1 fruit fly cellular context compared by ENCODE assay signal in the genomic region with DNA sequence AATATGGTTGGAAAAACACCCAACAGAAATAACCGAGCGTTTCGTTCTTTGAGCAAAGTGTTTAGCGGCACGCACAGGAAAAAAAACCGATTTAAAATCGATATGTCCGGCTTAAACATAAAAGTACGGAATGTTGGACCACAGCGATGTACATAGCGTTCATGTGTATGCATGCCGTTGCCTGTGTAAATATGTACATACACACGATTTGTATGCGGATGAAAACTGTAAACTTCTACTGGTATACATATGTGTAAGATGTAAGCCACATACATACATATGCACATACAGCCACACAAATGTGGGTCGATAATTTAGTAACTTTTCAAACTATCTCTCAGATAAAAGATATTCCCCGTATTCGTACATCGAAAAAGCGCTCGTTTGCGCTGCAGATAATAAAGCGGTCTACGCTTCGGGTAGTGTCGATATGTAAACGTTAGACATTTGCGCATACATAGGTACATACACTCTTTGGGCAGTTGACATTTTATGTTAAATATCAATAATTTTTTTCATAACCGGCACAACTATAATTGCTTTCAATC.
TF ChIP-seq lines count a peak whose summit lies in the region.

No protein-coding gene starts in this region.

TF ChIP-seq in whole organism, embryonic, 481 proteins besides CTCF, POLR2A, EP300 and RAD21 (continued from another document):
- no peak for TF ChIP-seq CG4730 (GFP tag; IDR thresholded peaks at IDR 0.05; lab: Robert Waterston, UW)
- TF ChIP-seq CG30020 (tag; optimal IDR thresholded peaks at IDR 0.05; lab: Kevin White, UChicago), result peak; percentile 74
- peak; percentile 20 for TF ChIP-seq trh (GFP tag; optimal IDR thresholded peaks at IDR 0.05; lab: Kevin White, UChicago)
- TF ChIP-seq CG34422 (GFP tag; IDR thresholded peaks at IDR 0.05; lab: Robert Waterston, UW), result 0 out of 3 replicates have a peak, but pooled peaks have one; percentile 39
- TF ChIP-seq CG4328 (GFP tag; optimal IDR thresholded peaks at IDR 0.05; lab: Kevin White, UChicago), result peak; percentile 68
- no peak for TF ChIP-seq NFAT (GFP tag; IDR thresholded peaks at IDR 0.05; lab: Robert Waterston, UW)
- no peak for TF ChIP-seq CG4424 (GFP tag; optimal IDR thresholded peaks at IDR 0.05; lab: Kevin White, UChicago)
- TF ChIP-seq CG16815 (GFP tag; optimal IDR thresholded peaks at IDR 0.05; lab: Kevin White, UChicago), result no peak
- TF ChIP-seq gsb (GFP tag; IDR thresholded peaks at IDR 0.05; lab: Robert Waterston, UW), result no peak
- no peak for TF ChIP-seq Ravus (GFP tag; IDR thresholded peaks at IDR 0.05; lab: Robert Waterston, UW)
- no peak for TF ChIP-seq btn (GFP tag; optimal IDR thresholded peaks at IDR 0.05; lab: Kevin White, UChicago)
- no peak for TF ChIP-seq CG5180 (GFP tag; optimal IDR thresholded peaks at IDR 0.05; lab: Kevin White, UChicago)
- TF ChIP-seq E2f2 (GFP tag; IDR thresholded peaks at IDR 0.05; lab: Robert Waterston, UW), result no peak
- TF ChIP-seq CG12659 (GFP tag; optimal IDR thresholded peaks at IDR 0.05; lab: Kevin White, UChicago), result peak; percentile 1
- no peak for TF ChIP-seq CG9932 (GFP tag; IDR thresholded peaks at IDR 0.05; lab: Robert Waterston, UW)
- TF ChIP-seq BtbVII (GFP tag; optimal IDR thresholded peaks at IDR 0.05; lab: Kevin White, UChicago), result peak; percentile 60
- TF ChIP-seq wek (GFP tag; optimal IDR thresholded peaks at IDR 0.05; lab: Kevin White, UChicago), result peak; percentile 70
- TF ChIP-seq Hey (tag; optimal IDR thresholded peaks at IDR 0.05; lab: Kevin White, UChicago), result no peak
- no peak for TF ChIP-seq CG7963 (GFP tag; IDR thresholded peaks at IDR 0.05; lab: Robert Waterston, UW; ENCODE audit: partially characterized antibody)
- TF ChIP-seq CG3163 (GFP tag; optimal IDR thresholded peaks at IDR 0.05; lab: Kevin White, UChicago), result peak; percentile 11
- TF ChIP-seq CG32772 (GFP tag; IDR thresholded peaks at IDR 0.05; lab: Robert Waterston, UW), result no peak
- no peak for TF ChIP-seq lilli (GFP tag; optimal IDR thresholded peaks at IDR 0.05; lab: Kevin White, UChicago)
- no peak for TF ChIP-seq oc (tag; optimal IDR thresholded peaks at IDR 0.05; lab: Kevin White, UChicago)
- TF ChIP-seq CG6689 (GFP tag; IDR thresholded peaks at IDR 0.05; lab: Robert Waterston, UW), result no peak
- no peak for TF ChIP-seq CG3838 (GFP tag; optimal IDR thresholded peaks at IDR 0.05; lab: Kevin White, UChicago)
- no peak for TF ChIP-seq CG5953 (GFP tag; IDR thresholded peaks at IDR 0.05; lab: Robert Waterston, UW)
- TF ChIP-seq CG18262 (tag; optimal IDR thresholded peaks at IDR 0.05; lab: Kevin White, UChicago), result peak; percentile 23
- TF ChIP-seq CG8290 (GFP tag; optimal IDR thresholded peaks at IDR 0.05; lab: Kevin White, UChicago), result peak; percentile 15
- TF ChIP-seq CG8290 (tag; optimal IDR thresholded peaks at IDR 0.05; lab: Kevin White, UChicago), result peak in 1 of 2 experiments; percentile 73
- TF ChIP-seq HmgZ (tag; optimal IDR thresholded peaks at IDR 0.05; lab: Kevin White, UChicago), result peak; percentile 0
- peak; percentile 64 for TF ChIP-seq Xrp1 (GFP tag; IDR thresholded peaks at IDR 0.05; lab: Robert Waterston, UW)
- no peak for TF ChIP-seq Meics (GFP tag; optimal IDR thresholded peaks at IDR 0.05; lab: Kevin White, UChicago)
- no peak for TF ChIP-seq crc (GFP tag; optimal IDR thresholded peaks at IDR 0.05; lab: Kevin White, UChicago)
- TF ChIP-seq org-1 (GFP tag; optimal IDR thresholded peaks at IDR 0.05; lab: Kevin White, UChicago), result no peak
- no peak for TF ChIP-seq CG9797 (GFP tag; optimal IDR thresholded peaks at IDR 0.05; lab: Kevin White, UChicago)
- peak; percentile 11 for TF ChIP-seq odd (GFP tag; optimal IDR thresholded peaks at IDR 0.05; lab: Kevin White, UChicago)
- TF ChIP-seq Dll (GFP tag; IDR thresholded peaks at IDR 0.05; lab: Robert Waterston, UW; ENCODE audit: partially characterized antibody), result 0 out of 4 replicates have a peak, but pooled peaks have one; percentile 24
- peak; percentile 2 for TF ChIP-seq Spps (tag; optimal IDR thresholded peaks at IDR 0.05; lab: Kevin White, UChicago)
- TF ChIP-seq CG34224 (GFP tag; IDR thresholded peaks at IDR 0.05; lab: Robert Waterston, UW; ENCODE audit: partially characterized antibody), result no peak
- no peak for TF ChIP-seq D (optimal IDR thresholded peaks at IDR 0.05; lab: Kevin White, UChicago)
- TF ChIP-seq D (GFP tag; optimal IDR thresholded peaks at IDR 0.05; lab: Kevin White, UChicago), result peak; percentile 57
